Worm (Caenorhabditis elegans) whole organism, early embryonic: ENCODE measurements around the gene ugt-18.

Source experiments
- F13C5.2 ChIP-seq: sonication (generic microtip); optimal IDR thresholded peaks from 2 replicates; lab custom pipeline; 2017; ENCODE audit warnings: mild to moderate bottlenecking, missing genetic modification characterization, inconsistent platforms, missing compliant biosample characterization
- aly-1 ChIP-seq: sonication (generic microtip); optimal IDR thresholded peaks from 2 replicates; lab custom pipeline; 2016; ENCODE audit warnings: missing genetic modification characterization, missing compliant biosample characterization
- ama-1 ChIP-seq: fragments of 150-350 bp; optimal IDR thresholded peaks from 2 replicates; lab custom pipeline; 2014
- ceh-36 ChIP-seq: sonication (generic microtip); optimal IDR thresholded peaks from 2 replicates; lab custom pipeline; 2016; ENCODE audit warnings: missing genetic modification characterization, inconsistent platforms, missing compliant biosample characterization
- ets-7 ChIP-seq: sonication (generic microtip); optimal IDR thresholded peaks from 2 replicates; lab custom pipeline; 2016; ENCODE audit warnings: missing genotype, missing genetic modification characterization, missing compliant biosample characterization
- flt-1 ChIP-seq: fragments of 200-800 bp; sonication (Bioruptor generic); IDR thresholded peaks from 2 replicates; pipeline ENCODE4 v1.3.6; 2022; ENCODE audit warnings: missing genetic modification characterization, missing compliant biosample characterization
- hmg-4 ChIP-seq: fragments of 200-800 bp; sonication (Bioruptor generic); optimal IDR thresholded peaks from 2 replicates; lab custom pipeline; 2018; ENCODE audit warnings: mild to moderate bottlenecking, missing genetic modification characterization, missing compliant biosample characterization
- pes-1 ChIP-seq: fragments of 200-800 bp; sonication (Bioruptor generic); IDR thresholded peaks from 2 replicates; pipeline ENCODE4 v1.3.6; 2022; ENCODE audit warnings: missing genetic modification reagents, missing genetic modification characterization, missing compliant biosample characterization
- scrt-1 ChIP-seq: fragments of 200-800 bp; sonication (Bioruptor generic); IDR thresholded peaks from 2 replicates; pipeline ENCODE4 v1.3.6; 2022; ENCODE audit warnings: missing genetic modification characterization, missing compliant biosample characterization
- tbx-11 ChIP-seq: fragments of 200-800 bp; sonication (Bioruptor generic); IDR thresholded peaks from 2 replicates; pipeline ENCODE4 v1.3.6; 2022; ENCODE audit warnings: missing genetic modification characterization, missing compliant biosample characterization
- tbx-37 ChIP-seq: fragments of 200-800 bp; sonication (Bioruptor generic); conservative IDR thresholded peaks from 2 replicates; pipeline ENCODE4 v1.3.6; 2022; ENCODE audit warnings: missing genetic modification reagents, missing genetic modification characterization, missing compliant biosample characterization
- tra-4 ChIP-seq: sonication (generic microtip); optimal IDR thresholded peaks from 2 replicates; lab custom pipeline; 2017; ENCODE audit warnings: missing genetic modification characterization, missing compliant biosample characterization

DNA sequence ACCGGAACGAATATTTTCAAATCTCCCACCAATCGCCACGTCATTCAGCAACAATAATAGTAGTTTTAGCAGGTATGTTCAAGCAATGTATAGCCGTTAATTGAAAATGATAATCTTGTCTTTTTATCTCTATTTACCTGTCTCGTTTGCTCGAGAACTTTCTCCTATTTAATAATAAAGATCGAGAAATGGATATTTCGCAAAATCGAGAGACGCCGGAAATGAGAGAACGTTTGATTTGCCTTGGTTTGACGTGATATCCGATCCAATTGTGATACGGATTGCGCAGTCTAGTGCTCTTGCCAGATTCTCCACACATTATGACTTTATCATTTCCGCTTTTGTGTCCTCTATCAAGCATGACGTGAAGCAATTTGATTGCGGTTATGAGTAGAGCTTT lies 46.2 kb upstream of the ugt-18 start:
- TF ChIP-seq ceh-36 (no peak), pes-1 (GFP tag; lab: Robert Waterston, UW) (no peak), F13C5.2 (tag; lab: Kevin White, UChicago) (no peak), hmg-4 (GFP tag; lab: Kevin White, UChicago) (no peak), ama-1 (no peak), tra-4 (no peak), scrt-1 (GFP tag; lab: Robert Waterston, UW) (no peak), flt-1 (GFP tag; lab: Robert Waterston, UW) (no peak), aly-1 (no peak), tbx-37 (no peak), ets-7 (no peak), tbx-11 (GFP tag; lab: Robert Waterston, UW) (no peak)
